Worm (Caenorhabditis elegans) whole organism, young adult: ENCODE results near the gene lido-17.

ENCODE experiments used
- D2030.7 ChIP-seq: fragments of 200-800 bp; sonication (Bioruptor generic); IDR thresholded peaks from 2 replicates; pipeline ENCODE4 v1.3.6; 2022; ENCODE audit warnings: missing genetic modification reagents, missing genetic modification characterization, missing compliant biosample characterization
- F49E8.2 ChIP-seq: sonication (generic microtip); optimal IDR thresholded peaks from 3 replicates; lab custom pipeline; 2017; ENCODE audit warnings: missing genetic modification characterization, mild to moderate bottlenecking, missing compliant biosample characterization, antibody characterized with exemption, moderate library complexity; ENCODE audit not compliant: insufficient read depth
- Y95B8A.8 ChIP-seq: fragments of 200-800 bp; sonication (Bioruptor generic); IDR thresholded peaks from 2 replicates; pipeline ENCODE4 v1.3.6; 2022; ENCODE audit warnings: missing genetic modification reagents, missing genetic modification characterization, missing compliant biosample characterization
- hrde-1 ChIP-seq: sonication (generic microtip); optimal IDR thresholded peaks from 2 replicates; lab custom pipeline; 2016; ENCODE audit warnings: missing genetic modification characterization, mild to moderate bottlenecking, missing compliant biosample characterization, moderate library complexity, missing genotype, missing genetic modification reagents, borderline replicate concordance
- lin-40 ChIP-seq: sonication (generic microtip); optimal IDR thresholded peaks from 2 replicates; lab custom pipeline; 2016; ENCODE audit warnings: missing genetic modification characterization, mild to moderate bottlenecking, missing compliant biosample characterization, missing genotype, missing genetic modification reagents
- madf-10 ChIP-seq: sonication (generic microtip); optimal IDR thresholded peaks from 2 replicates; lab custom pipeline; 2016; ENCODE audit warnings: mild to moderate bottlenecking, missing genetic modification characterization, missing compliant biosample characterization
- madf-3 ChIP-seq: fragments of 200-800 bp; sonication (Bioruptor generic); IDR thresholded peaks from 2 replicates; pipeline ENCODE4 v1.3.6; 2022; ENCODE audit warnings: missing genetic modification reagents, missing genetic modification characterization, missing compliant biosample characterization
- nhr-27 ChIP-seq: fragments of 200-800 bp; sonication (Bioruptor generic); optimal IDR thresholded peaks from 2 replicates; lab custom pipeline; 2018; ENCODE audit warnings: mild to moderate bottlenecking, missing genetic modification characterization, moderate library complexity, missing compliant biosample characterization
- snpc-1.3 ChIP-seq: sonication (generic microtip); optimal IDR thresholded peaks from 2 replicates; lab custom pipeline; 2017; ENCODE audit warnings: missing genetic modification characterization, mild to moderate bottlenecking, missing compliant biosample characterization, antibody characterized with exemption, moderate library complexity, missing genotype, missing genetic modification reagents; ENCODE audit not compliant: insufficient read depth
- ztf-28 ChIP-seq: fragments of 200-800 bp; sonication (Bioruptor generic); IDR thresholded peaks from 2 replicates; pipeline ENCODE4 v1.3.6; 2022; ENCODE audit warnings: missing genetic modification reagents, missing genetic modification characterization, missing compliant biosample characterization

ce11 chrII:9412086-9412608 is 19.5 kb upstream of the lido-17 start, which contains the start of gene arrd-3:
- TF ChIP-seq hrde-1 (tag; lab: Kevin White, UChicago) = no peak
- TF ChIP-seq madf-10 = no peak
- TF ChIP-seq lin-40 (tag; lab: Kevin White, UChicago) = no peak
- TF ChIP-seq F49E8.2 (tag; lab: Kevin White, UChicago) = no peak
- TF ChIP-seq Y95B8A.8 (GFP tag; lab: Robert Waterston, UW) = no peak
- TF ChIP-seq D2030.7 (GFP tag; lab: Robert Waterston, UW) = no peak
- TF ChIP-seq madf-3 (GFP tag; lab: Robert Waterston, UW) = no peak
- no peak for TF ChIP-seq snpc-1.3 (tag; lab: Kevin White, UChicago)
- TF ChIP-seq ztf-28 (GFP tag; lab: Robert Waterston, UW) = no peak
- no peak for TF ChIP-seq nhr-27 (tag; lab: Kevin White, UChicago)
